Worm (Caenorhabditis elegans) whole organism, midembryonic: ENCODE measurements around the gene srh-112.

Experiments used
- T22C8.4 ChIP-seq: fragments of 200-800 bp; sonication (Bioruptor generic); IDR thresholded peaks from 2 replicates; pipeline ENCODE4 v1.3.6; 2022; ENCODE audit warnings: missing genetic modification characterization, missing compliant biosample characterization
- cog-1 ChIP-seq: sonication (generic microtip); optimal IDR thresholded peaks from 2 replicates; lab custom pipeline; 2016; ENCODE audit warnings: missing genetic modification characterization, missing compliant biosample characterization
- flt-1 ChIP-seq: fragments of 200-800 bp; sonication (Bioruptor generic); IDR thresholded peaks from 2 replicates; pipeline ENCODE4 v1.3.6; 2022; ENCODE audit warnings: missing genetic modification characterization, missing compliant biosample characterization
- klf-2 ChIP-seq: fragments of 200-800 bp; sonication (Bioruptor generic); conservative IDR thresholded peaks from 2 replicates; pipeline ENCODE4 v1.3.6; 2022; ENCODE audit warnings: missing genetic modification reagents, missing genetic modification characterization, missing compliant biosample characterization
- med-1 ChIP-seq: sonication (generic microtip); optimal IDR thresholded peaks from 2 replicates; lab custom pipeline; 2017; ENCODE audit warnings: missing genetic modification characterization, mild to moderate bottlenecking, missing compliant biosample characterization, antibody characterized with exemption, missing genetic modification reagents; ENCODE audit not compliant: insufficient read depth
- tab-1 ChIP-seq: fragments of 200-800 bp; sonication (Bioruptor generic); IDR thresholded peaks from 2 replicates; pipeline ENCODE4 v1.3.6; 2022; ENCODE audit warnings: missing genetic modification characterization, missing compliant biosample characterization
- ztf-23 ChIP-seq: fragments of 200-800 bp; sonication (Bioruptor generic); IDR thresholded peaks from 2 replicates; pipeline ENCODE4 v1.3.6; 2022; ENCODE audit warnings: missing genetic modification reagents, missing genetic modification characterization, missing compliant biosample characterization
- ztf-29 ChIP-seq: fragments of 200-800 bp; sonication (Bioruptor generic); IDR thresholded peaks from 2 replicates; pipeline ENCODE4 v1.3.6; 2022; ENCODE audit warnings: missing genetic modification reagents, missing genetic modification characterization, missing compliant biosample characterization

DNA sequence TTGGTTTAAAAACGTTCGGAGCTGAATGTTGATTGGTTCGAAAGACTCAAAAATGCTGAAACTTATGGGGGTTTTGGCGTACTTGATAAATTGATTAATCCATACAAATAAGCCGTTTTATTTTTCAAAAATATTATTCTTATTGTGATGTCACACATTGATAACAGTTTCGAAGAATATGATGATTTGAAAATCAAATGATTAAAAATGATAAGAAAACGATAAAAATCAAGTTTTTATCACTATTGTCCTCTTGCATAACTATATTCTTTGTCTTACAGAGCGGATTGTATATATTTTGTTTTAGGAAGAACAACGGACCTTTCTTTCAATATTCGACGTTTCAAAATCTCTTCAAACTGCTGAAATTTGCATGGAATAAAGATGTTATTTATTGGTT lies 17.0 kb upstream of the srh-112 start:
- TF ChIP-seq flt-1 (GFP tag; lab: Robert Waterston, UW), result no peak
- TF ChIP-seq klf-2 (GFP tag; lab: Robert Waterston, UW), result no peak
- no peak for TF ChIP-seq T22C8.4 (GFP tag; lab: Robert Waterston, UW)
- TF ChIP-seq med-1, result no peak
- no peak for TF ChIP-seq ztf-23
- no peak for TF ChIP-seq tab-1 (GFP tag; lab: Robert Waterston, UW)
- no peak for TF ChIP-seq cog-1
- no peak for TF ChIP-seq ztf-29 (GFP tag; lab: Robert Waterston, UW)
